Worm (Caenorhabditis elegans): ENCODE results near the gene nhr-70.

nhr-70 gene

ce11 chrV:18597779-18598178 is 18.6 kb upstream of the nhr-70 start:
- TF ChIP-seq ceh-43 (GFP tag; optimal IDR thresholded peaks at IDR 0.05) = no peak
- no peak for TF ChIP-seq elt-3 (tag; optimal IDR thresholded peaks at IDR 0.05)
- no peak for TF ChIP-seq flh-1 (GFP tag; optimal IDR thresholded peaks at IDR 0.05)
- TF ChIP-seq nhr-237 (tag; optimal IDR thresholded peaks at IDR 0.05) = no peak
- TF ChIP-seq unc-120 (tag; optimal IDR thresholded peaks at IDR 0.05; ENCODE audit: poor library complexity, severe bottlenecking) = no peak
- TF ChIP-seq nhr-12 (tag; optimal IDR thresholded peaks at IDR 0.05) = no peak
- TF ChIP-seq ceh-39 (tag; optimal IDR thresholded peaks at IDR 0.05) = no peak
- no peak for TF ChIP-seq nhr-2 (tag; optimal IDR thresholded peaks at IDR 0.05)
- no peak for TF ChIP-seq unc-62 (GFP tag; optimal IDR thresholded peaks at IDR 0.05)

ce11 chrV:18605510-18605909 is 10.9 kb upstream of the nhr-70 start:
- no peak for TF ChIP-seq mep-1 (tag; optimal IDR thresholded peaks at IDR 0.05)
- TF ChIP-seq nhr-237 (tag; optimal IDR thresholded peaks at IDR 0.05) = no peak

ce11 chrV:18613164-18613563 is 3.2 kb upstream of the nhr-70 start:
- no peak for TF ChIP-seq nhr-12 (tag; optimal IDR thresholded peaks at IDR 0.05)
- no peak for TF ChIP-seq nhr-2 (tag; optimal IDR thresholded peaks at IDR 0.05)
- no peak for TF ChIP-seq unc-120 (tag; optimal IDR thresholded peaks at IDR 0.05; ENCODE audit: poor library complexity, severe bottlenecking)
- peak; percentile 50 for TF ChIP-seq ham-2 (GFP tag; optimal IDR thresholded peaks at IDR 0.05)
- no peak for TF ChIP-seq ces-1 (GFP tag; optimal IDR thresholded peaks at IDR 0.05)

- TF ChIP-seq cnd-1 (tag; optimal IDR thresholded peaks at IDR 0.05) = no peak
- TF ChIP-seq zip-8 (tag; optimal IDR thresholded peaks at IDR 0.05) = no peak
- peak; percentile 36 for TF ChIP-seq mep-1 (tag; optimal IDR thresholded peaks at IDR 0.05)
- no peak for TF ChIP-seq pha-4 (tag; optimal IDR thresholded peaks at IDR 0.05)
- peak; percentile 20 for TF ChIP-seq unc-120 (tag; optimal IDR thresholded peaks at IDR 0.05; ENCODE audit: poor library complexity, severe bottlenecking)
- TF ChIP-seq nhr-12 (tag; optimal IDR thresholded peaks at IDR 0.05) = no peak
- no peak for TF ChIP-seq lin-32 (GFP tag; optimal IDR thresholded peaks at IDR 0.05)
- no peak for TF ChIP-seq unc-39 (tag; optimal IDR thresholded peaks at IDR 0.05)
- TF ChIP-seq elt-1 (tag; optimal IDR thresholded peaks at IDR 0.05; ENCODE audit: borderline replicate concordance, insufficient read depth) = no peak
- TF ChIP-seq nhr-2 (tag; optimal IDR thresholded peaks at IDR 0.05) = no peak
- TF ChIP-seq blmp-1 (tag; optimal IDR thresholded peaks at IDR 0.05) = no peak
- no peak for TF ChIP-seq nhr-76 (tag; optimal IDR thresholded peaks at IDR 0.05)
Measured at ce11 chrV:18614498-18614897, 1.9 kb upstream of the nhr-70 start.

- no peak for TF ChIP-seq unc-120 (tag; optimal IDR thresholded peaks at IDR 0.05; ENCODE audit: poor library complexity, severe bottlenecking)
Measured at ce11 chrV:18622462-18622861, 6.1 kb downstream of the nhr-70 start, which contains the start of gene Y69H2.1. TSS of gene Y69H2.1 (minus strand) at chrV:18622562.

ce11 chrV:18626764-18627163 is 10.4 kb downstream of the nhr-70 start, which contains the start of gene Y69H2.15:
TSS of gene Y69H2.15 (minus strand) at chrV:18626864.
- TF ChIP-seq mab-5 (tag; optimal IDR thresholded peaks at IDR 0.05) (no peak), nhr-237 (tag; optimal IDR thresholded peaks at IDR 0.05) (no peak), lin-32 (GFP tag; optimal IDR thresholded peaks at IDR 0.05) (no peak), sptf-1 (tag; optimal IDR thresholded peaks at IDR 0.05) (no peak), elt-1 (tag; optimal IDR thresholded peaks at IDR 0.05; ENCODE audit: borderline replicate concordance, insufficient read depth) (no peak), sem-2 (GFP tag; optimal IDR thresholded peaks at IDR 0.05) (no peak)

- TF ChIP-seq hlh-1 (tag; optimal IDR thresholded peaks at IDR 0.05) (peak; percentile 48), tbx-8 (GFP tag; optimal IDR thresholded peaks at IDR 0.05) (no peak), unc-62 (GFP tag; optimal IDR thresholded peaks at IDR 0.05) (peak; percentile 54)
Measured at ce11 chrV:18627445-18627844, 11.1 kb downstream of the nhr-70 start.

- TF ChIP-seq ham-2 (GFP tag; optimal IDR thresholded peaks at IDR 0.05) (no peak), sem-2 (GFP tag; optimal IDR thresholded peaks at IDR 0.05) (no peak), ceh-39 (tag; optimal IDR thresholded peaks at IDR 0.05) (no peak), unc-39 (tag; optimal IDR thresholded peaks at IDR 0.05) (no peak), unc-62 (GFP tag; optimal IDR thresholded peaks at IDR 0.05) (no peak), cnd-1 (tag; optimal IDR thresholded peaks at IDR 0.05) (no peak), nhr-2 (tag; optimal IDR thresholded peaks at IDR 0.05) (no peak)
Measured at ce11 chrV:18628907-18629306, 12.5 kb downstream of the nhr-70 start.
